Fruit fly (Drosophila melanogaster) whole organism: Measurements from ENCODE around the gene CG8607.

ENCODE experiments used
- Dll ChIP-seq: fragments of >200 bp; optimal IDR thresholded peaks from 2 replicates; lab custom pipeline; 2017
- psq ChIP-seq: fragments of >200 bp; optimal IDR thresholded peaks from 2 replicates; lab custom pipeline; 2017
- usp ChIP-seq: fragments of >200 bp; optimal IDR thresholded peaks from 2 replicates; lab custom pipeline; 2017; ENCODE audit warnings: missing biosample characterization, missing genetic modification characterization, mixed read lengths

DNA sequence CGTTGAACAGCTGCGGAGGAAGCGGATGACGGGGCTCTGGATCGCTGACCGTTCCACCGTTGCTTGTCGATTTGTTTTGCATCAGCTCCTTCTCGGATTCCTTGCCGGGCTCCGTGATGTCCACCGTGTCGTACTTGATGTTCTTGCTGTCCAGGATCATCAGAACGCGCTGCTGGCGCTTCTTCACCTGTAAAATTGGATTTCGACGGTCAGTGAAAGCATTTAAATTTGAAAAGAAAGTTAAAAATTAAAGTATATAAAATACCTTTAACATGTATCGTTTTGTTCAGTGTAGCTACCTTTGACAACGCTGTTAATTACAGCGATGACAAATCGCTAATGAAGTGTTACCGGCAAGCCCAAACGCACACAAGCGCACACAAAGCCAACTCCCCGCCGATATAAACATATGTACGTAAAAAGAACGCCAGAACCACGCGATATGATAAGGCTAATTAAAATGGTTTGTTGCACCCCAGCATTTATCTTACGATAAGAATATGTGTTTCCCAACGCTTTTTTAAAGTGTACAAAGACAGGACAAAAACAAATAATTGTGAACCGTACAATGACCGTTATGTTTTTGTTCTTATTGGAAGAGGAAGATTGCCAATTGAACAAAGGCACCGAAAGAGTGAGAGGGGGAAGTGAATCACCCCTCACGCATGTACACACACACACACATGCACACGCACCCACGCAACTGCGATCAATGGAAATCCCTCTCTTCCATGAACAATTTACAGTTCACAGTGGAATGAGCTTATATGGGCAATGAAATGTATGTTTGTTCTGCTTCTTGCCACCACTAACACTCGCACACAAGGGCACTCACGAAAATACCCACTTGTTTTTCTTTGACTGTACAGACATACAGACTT is 48.2 kb downstream of the CG8607 start:
- TF ChIP-seq psq (lab: Kevin White, UChicago) (no peak), Dll (no peak), usp (GFP tag; lab: Kevin White, UChicago) (no peak)
